Comparison of ENCODE assay signal across 1 fruit fly cellular context in genomic region chrX:7539126-7539525, dm6.
TF ChIP-seq lines count a peak whose summit lies in the region.

No protein-coding gene starts in this region.

TF ChIP-seq in whole organism, embryonic, 481 proteins besides CTCF, POLR2A, EP300 and RAD21 (continued from another document and continues in another):
- TF ChIP-seq CG12659 (GFP tag; optimal IDR thresholded peaks at IDR 0.05; lab: Kevin White, UChicago) (no peak), Ssrp (tag; optimal IDR thresholded peaks at IDR 0.05; lab: Kevin White, UChicago) (peak; percentile 51), CrebB (tag; optimal IDR thresholded peaks at IDR 0.05; lab: Kevin White, UChicago) (no peak), jumu (GFP tag; optimal IDR thresholded peaks at IDR 0.05; lab: Kevin White, UChicago) (peak; percentile 1), CG2199 (GFP tag; IDR thresholded peaks at IDR 0.05; lab: Robert Waterston, UW) (no peak), cg (GFP tag; optimal IDR thresholded peaks at IDR 0.05; lab: Kevin White, UChicago) (no peak), nerfin-2 (GFP tag; IDR thresholded peaks at IDR 0.05; lab: Robert Waterston, UW; ENCODE audit: partially characterized antibody) (no peak), CG9817 (tag; optimal IDR thresholded peaks at IDR 0.05; lab: Kevin White, UChicago) (no peak), CG17802 (tag; optimal IDR thresholded peaks at IDR 0.05; lab: Kevin White, UChicago) (no peak), trh (GFP tag; optimal IDR thresholded peaks at IDR 0.05; lab: Kevin White, UChicago) (no peak), CG18619 (GFP tag; optimal IDR thresholded peaks at IDR 0.05; lab: Kevin White, UChicago) (no peak), lov (optimal IDR thresholded peaks at IDR 0.05; lab: Kevin White, UChicago) (no peak), lov (GFP tag; IDR thresholded peaks at IDR 0.05; lab: Robert Waterston, UW) (no peak), CG11085 (GFP tag; IDR thresholded peaks at IDR 0.05; lab: Robert Waterston, UW) (no peak), danr (GFP tag; IDR thresholded peaks at IDR 0.05; lab: Robert Waterston, UW) (no peak), CG15514 (GFP tag; optimal IDR thresholded peaks at IDR 0.05; lab: Kevin White, UChicago) (no peak), lilli (GFP tag; optimal IDR thresholded peaks at IDR 0.05; lab: Kevin White, UChicago) (no peak), CG13296 (GFP tag; optimal IDR thresholded peaks at IDR 0.05; lab: Kevin White, UChicago) (no peak), chinmo (GFP tag; IDR thresholded peaks at IDR 0.05; lab: Robert Waterston, UW; ENCODE audit: partially characterized antibody) (no peak), bsh (GFP tag; optimal IDR thresholded peaks at IDR 0.05; lab: Kevin White, UChicago) (peak in 1 of 2 experiments; percentile 5), pnt (GFP tag; optimal IDR thresholded peaks at IDR 0.05; lab: Kevin White, UChicago) (no peak), gro (GFP tag; optimal IDR thresholded peaks at IDR 0.05; lab: Kevin White, UChicago) (no peak), Hr78 (GFP tag; optimal IDR thresholded peaks at IDR 0.05; lab: Kevin White, UChicago) (no peak), dmrt99B (tag; optimal IDR thresholded peaks at IDR 0.05; lab: Kevin White, UChicago) (peak; percentile 55), CG9932 (GFP tag; IDR thresholded peaks at IDR 0.05; lab: Robert Waterston, UW) (no peak), CG14965 (GFP tag; optimal IDR thresholded peaks at IDR 0.05; lab: Kevin White, UChicago; ENCODE audit: borderline replicate concordance) (no peak), pfk (GFP tag; optimal IDR thresholded peaks at IDR 0.05; lab: Kevin White, UChicago) (no peak), tna (GFP tag; IDR thresholded peaks at IDR 0.05; lab: Robert Waterston, UW; ENCODE audit: partially characterized antibody) (no peak), lab (GFP tag; optimal IDR thresholded peaks at IDR 0.05; lab: Kevin White, UChicago) (peak; percentile 4), D19B (GFP tag; optimal IDR thresholded peaks at IDR 0.05; lab: Kevin White, UChicago) (no peak), vnd (GFP tag; IDR thresholded peaks at IDR 0.05; lab: Robert Waterston, UW; ENCODE audit: partially characterized antibody) (no peak), CG14050 (GFP tag; IDR thresholded peaks at IDR 0.05; lab: Robert Waterston, UW) (peak; percentile 30; the same call in 1 of the 3 replicates), Dek (tag; optimal IDR thresholded peaks at IDR 0.05; lab: Kevin White, UChicago) (no peak), Camta (GFP tag; optimal IDR thresholded peaks at IDR 0.05; lab: Kevin White, UChicago) (no peak), fd102C (GFP tag; optimal IDR thresholded peaks at IDR 0.05; lab: Kevin White, UChicago) (no peak), CG15269 (tag; optimal IDR thresholded peaks at IDR 0.05; lab: Kevin White, UChicago) (peak; percentile 1), mirr (GFP tag; optimal IDR thresholded peaks at IDR 0.05; lab: Kevin White, UChicago) (no peak), Usf (GFP tag; optimal IDR thresholded peaks at IDR 0.05; lab: Kevin White, UChicago) (no peak), lola (GFP tag; optimal IDR thresholded peaks at IDR 0.05; lab: Kevin White, UChicago) (no peak), sisA (GFP tag; IDR thresholded peaks at IDR 0.05; lab: Robert Waterston, UW) (peak; percentile 28; the same call in 1 of the 2 replicates), CG6175 (GFP tag; IDR thresholded peaks at IDR 0.05; lab: Robert Waterston, UW) (no peak), CG10209 (GFP tag; optimal IDR thresholded peaks at IDR 0.05; lab: Kevin White, UChicago) (no peak), CG15073 (GFP tag; optimal IDR thresholded peaks at IDR 0.05; lab: Kevin White, UChicago) (no peak), jing (GFP tag; optimal IDR thresholded peaks at IDR 0.05; lab: Kevin White, UChicago) (no peak), aop (GFP tag; IDR thresholded peaks at IDR 0.05; lab: Robert Waterston, UW) (no peak), Max (GFP tag; optimal IDR thresholded peaks at IDR 0.05; lab: Kevin White, UChicago) (no peak), CG33557 (GFP tag; optimal IDR thresholded peaks at IDR 0.05; lab: Kevin White, UChicago) (no peak), unpg (GFP tag; optimal IDR thresholded peaks at IDR 0.05; lab: Kevin White, UChicago) (peak; percentile 4), H2.0 (GFP tag; IDR thresholded peaks at IDR 0.05; lab: Robert Waterston, UW) (peak; percentile 45), tx (GFP tag; optimal IDR thresholded peaks at IDR 0.05; lab: Kevin White, UChicago) (no peak), slbo (GFP tag; IDR thresholded peaks at IDR 0.05; lab: Robert Waterston, UW) (peak; percentile 68), nau (GFP tag; optimal IDR thresholded peaks at IDR 0.05; lab: Kevin White, UChicago) (no peak), crc (GFP tag; optimal IDR thresholded peaks at IDR 0.05; lab: Kevin White, UChicago) (no peak), CG3726 (GFP tag; IDR thresholded peaks at IDR 0.05; lab: Robert Waterston, UW) (no peak), cad (GFP tag; optimal IDR thresholded peaks at IDR 0.05; lab: Kevin White, UChicago) (no peak), CG7839 (tag; optimal IDR thresholded peaks at IDR 0.05; lab: Kevin White, UChicago) (peak; percentile 46), pb (GFP tag; optimal IDR thresholded peaks at IDR 0.05; lab: Kevin White, UChicago) (no peak), CG18599 (GFP tag; optimal IDR thresholded peaks at IDR 0.05; lab: Kevin White, UChicago) (peak; percentile 17), stc (GFP tag; IDR thresholded peaks at IDR 0.05; lab: Robert Waterston, UW) (no peak), CG17829 (tag; optimal IDR thresholded peaks at IDR 0.05; lab: Kevin White, UChicago) (no peak), CG34422 (GFP tag; IDR thresholded peaks at IDR 0.05; lab: Robert Waterston, UW) (no peak), eve (GFP tag; optimal IDR thresholded peaks at IDR 0.05; lab: Kevin White, UChicago) (no peak), CG11456 (GFP tag; IDR thresholded peaks at IDR 0.05; lab: Robert Waterston, UW) (no peak), CG14014 (GFP tag; IDR thresholded peaks at IDR 0.05; lab: Robert Waterston, UW) (no peak), tll (GFP tag; optimal IDR thresholded peaks at IDR 0.05; lab: Kevin White, UChicago) (no peak), phol (tag; optimal IDR thresholded peaks at IDR 0.05; lab: Kevin White, UChicago) (no peak), gsb-n (tag; optimal IDR thresholded peaks at IDR 0.05; lab: Kevin White, UChicago) (no peak), ERR (GFP tag; optimal IDR thresholded peaks at IDR 0.05; lab: Kevin White, UChicago) (no peak), CG12219 (GFP tag; optimal IDR thresholded peaks at IDR 0.05; lab: Kevin White, UChicago) (no peak), NC2α (GFP tag; optimal IDR thresholded peaks at IDR 0.05; lab: Kevin White, UChicago) (no peak), CG43689 (GFP tag; IDR thresholded peaks at IDR 0.05; lab: Robert Waterston, UW) (no peak), al (GFP tag; IDR thresholded peaks at IDR 0.05; lab: Robert Waterston, UW) (no peak), onecut (GFP tag; IDR thresholded peaks at IDR 0.05; lab: Robert Waterston, UW) (peak; percentile 15; the same call in 1 of the 2 replicates), CG8281 (tag; optimal IDR thresholded peaks at IDR 0.05; lab: Kevin White, UChicago) (no peak), cato (GFP tag; optimal IDR thresholded peaks at IDR 0.05; lab: Kevin White, UChicago; ENCODE audit: borderline replicate concordance) (no peak), CG9876 (GFP tag; optimal IDR thresholded peaks at IDR 0.05; lab: Kevin White, UChicago) (no peak), esg (GFP tag; conservative IDR thresholded peaks at IDR 0.05; lab: Robert Waterston, UW) (no peak), CG10321 (GFP tag; IDR thresholded peaks at IDR 0.05; lab: Robert Waterston, UW) (0 out of 2 replicates have a peak, but pooled peaks have one; percentile 26), CG10979 (tag; optimal IDR thresholded peaks at IDR 0.05; lab: Kevin White, UChicago) (no peak), gcm (GFP tag; optimal IDR thresholded peaks at IDR 0.05; lab: Kevin White, UChicago) (no peak), Gug (GFP tag; IDR thresholded peaks at IDR 0.05; lab: Robert Waterston, UW) (no peak), CG12391 (tag; optimal IDR thresholded peaks at IDR 0.05; lab: Kevin White, UChicago) (no peak), CG10267 (tag; optimal IDR thresholded peaks at IDR 0.05; lab: Kevin White, UChicago) (no peak), vfl (GFP tag; optimal IDR thresholded peaks at IDR 0.05; lab: Kevin White, UChicago) (no peak), MBD-R2 (GFP tag; IDR thresholded peaks at IDR 0.05; lab: Robert Waterston, UW) (no peak), kah (GFP tag; optimal IDR thresholded peaks at IDR 0.05; lab: Kevin White, UChicago) (no peak), CG17328 (GFP tag; IDR thresholded peaks at IDR 0.05; lab: Robert Waterston, UW) (peak; percentile 73), CG32772 (GFP tag; IDR thresholded peaks at IDR 0.05; lab: Robert Waterston, UW) (no peak), fru (optimal IDR thresholded peaks at IDR 0.05; lab: Kevin White, UChicago) (no peak), Hr3 (GFP tag; optimal IDR thresholded peaks at IDR 0.05; lab: Kevin White, UChicago) (no peak), mam (GFP tag; optimal IDR thresholded peaks at IDR 0.05; lab: Kevin White, UChicago) (peak; percentile 26), prd (optimal IDR thresholded peaks at IDR 0.05; lab: Kevin White, UChicago) (no peak), prd (GFP tag; IDR thresholded peaks at IDR 0.05; lab: Robert Waterston, UW) (no peak; the same call in 2 of the 3 replicates), crp (GFP tag; optimal IDR thresholded peaks at IDR 0.05; lab: Kevin White, UChicago) (no peak), CG32767 (GFP tag; IDR thresholded peaks at IDR 0.05; lab: Robert Waterston, UW) (peak; percentile 73), otp (GFP tag; IDR thresholded peaks at IDR 0.05; lab: Robert Waterston, UW) (no peak), Xbp1 (GFP tag; optimal IDR thresholded peaks at IDR 0.05; lab: Kevin White, UChicago) (no peak), HLHmδ (GFP tag; optimal IDR thresholded peaks at IDR 0.05; lab: Kevin White, UChicago) (no peak), nerfin-1 (tag; optimal IDR thresholded peaks at IDR 0.05; lab: Kevin White, UChicago) (no peak), corto (GFP tag; optimal IDR thresholded peaks at IDR 0.05; lab: Kevin White, UChicago) (no peak), CG12071 (GFP tag; optimal IDR thresholded peaks at IDR 0.05; lab: Kevin White, UChicago) (no peak), sd (tag; optimal IDR thresholded peaks at IDR 0.05; lab: Kevin White, UChicago) (no peak), Fer1 (GFP tag; optimal IDR thresholded peaks at IDR 0.05; lab: Kevin White, UChicago) (no peak), NfI (GFP tag; optimal IDR thresholded peaks at IDR 0.05; lab: Kevin White, UChicago) (no peak), CG7556 (GFP tag; optimal IDR thresholded peaks at IDR 0.05; lab: Kevin White, UChicago) (no peak), Sry-β (GFP tag; optimal IDR thresholded peaks at IDR 0.05; lab: Kevin White, UChicago) (no peak), CHES-1-like (GFP tag; optimal IDR thresholded peaks at IDR 0.05; lab: Kevin White, UChicago) (no peak), Abd-B (GFP tag; optimal IDR thresholded peaks at IDR 0.05; lab: Kevin White, UChicago) (no peak), CG8388 (GFP tag; optimal IDR thresholded peaks at IDR 0.05; lab: Kevin White, UChicago) (no peak), dpn (GFP tag; optimal IDR thresholded peaks at IDR 0.05; lab: Kevin White, UChicago) (peak in 1 of 2 experiments; percentile 20), CG4707 (GFP tag; optimal IDR thresholded peaks at IDR 0.05; lab: Kevin White, UChicago) (no peak), Elba2 (GFP tag; optimal IDR thresholded peaks at IDR 0.05; lab: Kevin White, UChicago) (no peak), Meics (GFP tag; optimal IDR thresholded peaks at IDR 0.05; lab: Kevin White, UChicago) (no peak), Sry-δ (GFP tag; optimal IDR thresholded peaks at IDR 0.05; lab: Kevin White, UChicago) (no peak), insv (GFP tag; optimal IDR thresholded peaks at IDR 0.05; lab: Kevin White, UChicago) (no peak), toy (GFP tag; IDR thresholded peaks at IDR 0.05; lab: Robert Waterston, UW) (no peak), grau (tag; optimal IDR thresholded peaks at IDR 0.05; lab: Kevin White, UChicago) (no peak), Pdp1 (GFP tag; optimal IDR thresholded peaks at IDR 0.05; lab: Kevin White, UChicago) (peak in 1 of 2 experiments; percentile 15), sens (GFP tag; lab: Kevin White, UChicago) (peak; percentile 88), Optix (GFP tag; IDR thresholded peaks at IDR 0.05; lab: Robert Waterston, UW) (no peak), CG10431 (GFP tag; optimal IDR thresholded peaks at IDR 0.05; lab: Kevin White, UChicago) (no peak), NK7.1 (GFP tag; optimal IDR thresholded peaks at IDR 0.05; lab: Kevin White, UChicago) (no peak), zfh1 (GFP tag; IDR thresholded peaks at IDR 0.05; lab: Robert Waterston, UW) (no peak), CG3281 (GFP tag; optimal IDR thresholded peaks at IDR 0.05; lab: Kevin White, UChicago) (no peak), Dp (GFP tag; optimal IDR thresholded peaks at IDR 0.05; lab: Kevin White, UChicago) (no peak), CG18476 (GFP tag; optimal IDR thresholded peaks at IDR 0.05; lab: Kevin White, UChicago) (no peak), CG16815 (GFP tag; optimal IDR thresholded peaks at IDR 0.05; lab: Kevin White, UChicago) (no peak), en (GFP tag; optimal IDR thresholded peaks at IDR 0.05; lab: Kevin White, UChicago) (no peak), unc-4 (GFP tag; IDR thresholded peaks at IDR 0.05; lab: Robert Waterston, UW; ENCODE audit: partially characterized antibody) (no peak), org-1 (GFP tag; optimal IDR thresholded peaks at IDR 0.05; lab: Kevin White, UChicago) (peak; percentile 31), sens-2 (GFP tag; IDR thresholded peaks at IDR 0.05; lab: Robert Waterston, UW) (no peak), bab2 (GFP tag; optimal IDR thresholded peaks at IDR 0.05; lab: Kevin White, UChicago) (no peak), CG10543 (GFP tag; optimal IDR thresholded peaks at IDR 0.05; lab: Kevin White, UChicago) (no peak), Mes4 (GFP tag; optimal IDR thresholded peaks at IDR 0.05; lab: Kevin White, UChicago) (no peak), CG12104 (GFP tag; optimal IDR thresholded peaks at IDR 0.05; lab: Kevin White, UChicago) (no peak), kni (GFP tag; optimal IDR thresholded peaks at IDR 0.05; lab: Kevin White, UChicago) (no peak), pros (GFP tag; optimal IDR thresholded peaks at IDR 0.05; lab: Kevin White, UChicago) (no peak), fd64A (GFP tag; optimal IDR thresholded peaks at IDR 0.05; lab: Kevin White, UChicago) (no peak), CG2678 (tag; optimal IDR thresholded peaks at IDR 0.05; lab: Kevin White, UChicago) (peak; percentile 50), CG32532 (GFP tag; IDR thresholded peaks at IDR 0.05; lab: Robert Waterston, UW) (no peak)
